Worm (Caenorhabditis elegans): Measurements from ENCODE around the gene W02B12.16.

The W02B12.16 gene

DNA sequence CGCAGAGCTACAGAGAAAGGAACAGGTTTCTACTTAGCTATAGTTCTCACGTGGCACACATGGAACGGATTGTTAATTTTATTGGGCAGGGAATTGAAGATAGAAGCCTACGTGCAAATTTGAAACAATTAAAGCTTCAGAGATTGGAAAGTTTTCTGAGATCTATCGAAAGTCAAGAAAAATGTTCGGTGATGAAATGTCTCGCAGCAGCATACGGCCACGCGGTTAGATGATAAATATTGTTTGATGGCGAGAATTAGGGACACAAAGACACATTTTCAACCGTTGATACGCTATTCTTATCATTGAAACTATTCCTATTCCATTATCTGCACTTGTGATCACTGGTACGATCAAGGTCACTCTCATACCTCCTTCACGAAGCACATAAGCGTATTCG lies 3.8 kb downstream of the W02B12.16 start:
- no peak for TF ChIP-seq med-1 (GFP tag; optimal IDR thresholded peaks at IDR 0.05; ENCODE audit: insufficient read depth)
- no peak for TF ChIP-seq tab-1 (GFP tag; IDR thresholded peaks at IDR 0.05)
- no peak for TF ChIP-seq ztf-29 (GFP tag; IDR thresholded peaks at IDR 0.05)
- TF ChIP-seq ztf-23 (GFP tag; IDR thresholded peaks at IDR 0.05): no peak
- no peak for TF ChIP-seq klf-2 (GFP tag; conservative IDR thresholded peaks at IDR 0.05)
- no peak for TF ChIP-seq ref-1 (GFP tag; conservative IDR thresholded peaks at IDR 0.05)
- TF ChIP-seq cog-1 (tag; optimal IDR thresholded peaks at IDR 0.05): no peak
- no peak for TF ChIP-seq T22C8.4 (GFP tag; IDR thresholded peaks at IDR 0.05)
- TF ChIP-seq flt-1 (GFP tag; IDR thresholded peaks at IDR 0.05): no peak

DNA sequence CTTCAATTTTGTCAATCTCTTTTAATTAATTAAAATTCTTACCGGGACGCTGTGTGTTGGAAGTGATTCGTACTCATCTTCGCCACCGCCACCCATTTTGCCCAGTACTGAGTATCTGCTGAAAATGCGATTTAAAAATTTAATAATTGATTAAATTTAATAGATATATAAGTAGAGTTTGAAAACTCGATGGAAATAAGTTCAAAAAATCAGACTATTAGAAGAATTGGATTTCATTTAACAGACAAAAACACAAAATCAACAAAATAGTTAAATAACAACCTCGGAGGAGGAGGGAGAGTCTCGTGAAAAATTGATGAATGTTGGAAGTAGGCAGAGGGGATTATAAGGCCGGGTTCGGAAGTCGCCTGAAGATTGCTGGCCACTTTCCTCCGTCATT lies 4.4 kb downstream of the W02B12.16 start, which contains the start of gene mfn-1:
mfn-1 (minus strand) TSS at position 101 of the 400 bp plus-strand sequence.
- no peak for TF ChIP-seq ztf-29 (GFP tag; IDR thresholded peaks at IDR 0.05)
- TF ChIP-seq flt-1 (GFP tag; IDR thresholded peaks at IDR 0.05): no peak
- TF ChIP-seq ref-1 (GFP tag; conservative IDR thresholded peaks at IDR 0.05): no peak
- no peak for TF ChIP-seq med-1 (GFP tag; optimal IDR thresholded peaks at IDR 0.05; ENCODE audit: insufficient read depth)
- TF ChIP-seq cog-1 (tag; optimal IDR thresholded peaks at IDR 0.05): no peak
- TF ChIP-seq klf-2 (GFP tag; conservative IDR thresholded peaks at IDR 0.05): no peak
- TF ChIP-seq T22C8.4 (GFP tag; IDR thresholded peaks at IDR 0.05): no peak
- no peak for TF ChIP-seq tab-1 (GFP tag; IDR thresholded peaks at IDR 0.05)
- TF ChIP-seq ztf-23 (GFP tag; IDR thresholded peaks at IDR 0.05): no peak

DNA sequence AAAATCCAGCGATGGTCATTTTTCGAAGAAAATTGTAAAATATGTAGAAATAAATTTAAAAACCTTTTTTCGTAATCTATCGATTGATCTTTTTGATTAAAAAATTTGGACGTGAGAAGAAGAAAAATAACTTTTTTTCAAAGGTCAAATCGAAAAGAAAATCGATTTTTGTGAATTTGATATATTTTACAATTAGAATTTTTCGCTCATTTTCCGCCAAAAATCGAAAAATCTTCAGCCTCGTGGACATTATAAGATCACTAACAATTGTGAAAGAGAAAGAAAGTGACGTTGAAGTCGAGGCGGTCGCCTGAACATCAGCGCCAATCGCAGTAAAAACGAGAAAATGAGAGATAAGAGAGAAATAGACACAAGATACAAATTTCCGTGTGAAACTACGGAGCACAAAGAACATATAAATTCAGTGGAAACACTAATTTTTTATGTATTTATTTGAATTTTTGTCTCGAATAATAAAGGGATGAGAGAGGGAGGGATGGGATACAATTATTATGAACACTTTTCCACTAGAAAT lies 6.7 kb downstream of the W02B12.16 start, which contains the start of gene cisd-1:
cisd-1 (minus strand) TSS at position 51 of the 535 bp plus-strand sequence.
- TF ChIP-seq cog-1 (tag; optimal IDR thresholded peaks at IDR 0.05): no peak
- TF ChIP-seq tab-1 (GFP tag; IDR thresholded peaks at IDR 0.05): no peak
- no peak for TF ChIP-seq ref-1 (GFP tag; conservative IDR thresholded peaks at IDR 0.05)
- no peak for TF ChIP-seq T22C8.4 (GFP tag; IDR thresholded peaks at IDR 0.05)
- no peak for TF ChIP-seq flt-1 (GFP tag; IDR thresholded peaks at IDR 0.05)
- TF ChIP-seq klf-2 (GFP tag; conservative IDR thresholded peaks at IDR 0.05): no peak
- TF ChIP-seq ztf-29 (GFP tag; IDR thresholded peaks at IDR 0.05): no peak
- TF ChIP-seq ztf-23 (GFP tag; IDR thresholded peaks at IDR 0.05): no peak
- no peak for TF ChIP-seq med-1 (GFP tag; optimal IDR thresholded peaks at IDR 0.05; ENCODE audit: insufficient read depth)

DNA sequence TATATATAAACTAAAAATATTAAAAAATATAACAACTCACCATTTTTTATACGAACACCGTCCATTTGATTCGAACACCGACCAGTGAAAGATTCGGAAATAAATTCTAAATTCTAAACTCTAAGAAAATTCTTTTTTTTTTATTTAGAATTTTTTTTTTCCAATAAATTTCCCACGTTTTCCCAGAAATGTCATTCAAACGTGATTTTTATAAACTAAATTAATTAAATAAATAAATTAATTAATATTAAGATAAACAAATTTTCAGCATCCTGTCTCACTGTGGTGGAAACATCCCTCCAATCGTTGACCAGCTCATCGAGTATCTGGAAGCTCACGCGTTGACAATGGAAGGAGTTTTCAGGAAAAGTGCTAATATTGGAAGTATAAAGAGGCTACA lies 8.8 kb downstream of the W02B12.16 start, which contains the start of gene klp-17:
klp-17 (minus strand) TSS at position 101 of the 400 bp plus-strand sequence.
- TF ChIP-seq ref-1 (GFP tag; conservative IDR thresholded peaks at IDR 0.05): no peak
- no peak for TF ChIP-seq tab-1 (GFP tag; IDR thresholded peaks at IDR 0.05)
- no peak for TF ChIP-seq med-1 (GFP tag; optimal IDR thresholded peaks at IDR 0.05; ENCODE audit: insufficient read depth)
- TF ChIP-seq cog-1 (tag; optimal IDR thresholded peaks at IDR 0.05): no peak
- TF ChIP-seq klf-2 (GFP tag; conservative IDR thresholded peaks at IDR 0.05): no peak
- no peak for TF ChIP-seq ztf-23 (GFP tag; IDR thresholded peaks at IDR 0.05)
- TF ChIP-seq ztf-29 (GFP tag; IDR thresholded peaks at IDR 0.05): no peak
- TF ChIP-seq flt-1 (GFP tag; IDR thresholded peaks at IDR 0.05): no peak
- TF ChIP-seq T22C8.4 (GFP tag; IDR thresholded peaks at IDR 0.05): no peak

DNA sequence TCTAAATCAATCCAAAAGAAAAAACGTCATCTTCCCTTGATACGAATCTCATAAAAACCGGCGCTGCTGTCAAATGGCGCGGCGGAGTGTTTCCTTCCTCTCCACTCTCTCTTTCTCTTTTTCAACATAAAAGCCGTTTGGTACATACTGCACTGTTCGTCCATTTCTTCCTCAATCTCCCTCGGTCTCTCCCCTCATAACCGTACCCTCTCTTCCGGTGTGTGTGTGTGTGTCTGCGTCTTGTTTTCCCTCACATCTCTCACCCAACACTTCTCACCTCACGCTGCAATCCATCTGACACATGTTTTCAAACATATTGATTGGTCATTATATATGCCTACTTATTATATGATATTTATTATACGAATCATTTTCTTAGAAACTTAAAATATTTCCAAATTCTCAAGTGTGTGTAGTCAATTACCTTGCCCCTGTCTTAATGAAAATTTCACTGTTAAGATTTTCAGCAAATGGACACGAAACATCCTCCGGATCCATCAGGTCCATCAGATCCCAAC lies 11.8 kb downstream of the W02B12.16 start, which contains the start of the genes aars-1 and rga-1:
aars-1 (minus strand) TSS at position 71 of the 518 bp plus-strand sequence.
rga-1 (plus strand) TSS at position 468 of the 518 bp plus-strand sequence.
- TF ChIP-seq flt-1 (GFP tag; IDR thresholded peaks at IDR 0.05): no peak
- no peak for TF ChIP-seq T22C8.4 (GFP tag; IDR thresholded peaks at IDR 0.05)
- TF ChIP-seq ztf-29 (GFP tag; IDR thresholded peaks at IDR 0.05): 0 out of 2 replicates have a peak, but pooled peaks have one; percentile 11
- no peak for TF ChIP-seq ztf-23 (GFP tag; IDR thresholded peaks at IDR 0.05)
- TF ChIP-seq ref-1 (GFP tag; conservative IDR thresholded peaks at IDR 0.05): no peak
- TF ChIP-seq med-1 (GFP tag; optimal IDR thresholded peaks at IDR 0.05; ENCODE audit: insufficient read depth): no peak
- no peak for TF ChIP-seq tab-1 (GFP tag; IDR thresholded peaks at IDR 0.05)
- no peak for TF ChIP-seq cog-1 (tag; optimal IDR thresholded peaks at IDR 0.05)
- no peak for TF ChIP-seq klf-2 (GFP tag; conservative IDR thresholded peaks at IDR 0.05)

DNA sequence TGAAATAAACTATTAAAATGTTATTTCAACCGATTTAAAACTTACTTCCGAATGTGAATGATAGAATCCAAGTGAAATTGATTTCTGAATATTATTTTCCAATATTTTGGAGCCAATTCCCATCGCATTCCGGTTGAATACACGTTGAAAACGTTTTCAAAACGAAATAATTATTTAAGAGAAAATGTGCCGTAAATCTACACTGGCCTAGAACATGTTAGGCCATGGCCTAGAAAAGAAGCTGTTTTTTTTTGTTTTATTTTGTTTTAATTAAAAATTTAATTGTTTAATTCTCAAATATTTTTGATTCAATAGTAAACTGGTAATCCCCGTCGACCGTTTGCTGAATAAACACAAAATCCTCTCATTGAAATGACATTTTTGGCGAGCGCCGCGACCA lies 12.4 kb downstream of the W02B12.16 start:
- TF ChIP-seq med-1 (GFP tag; optimal IDR thresholded peaks at IDR 0.05; ENCODE audit: insufficient read depth) (no peak), klf-2 (GFP tag; conservative IDR thresholded peaks at IDR 0.05) (no peak), tab-1 (GFP tag; IDR thresholded peaks at IDR 0.05) (no peak), ref-1 (GFP tag; conservative IDR thresholded peaks at IDR 0.05) (no peak), ztf-23 (GFP tag; IDR thresholded peaks at IDR 0.05) (no peak), ztf-29 (GFP tag; IDR thresholded peaks at IDR 0.05) (no peak), cog-1 (tag; optimal IDR thresholded peaks at IDR 0.05) (no peak), flt-1 (GFP tag; IDR thresholded peaks at IDR 0.05) (no peak), T22C8.4 (GFP tag; IDR thresholded peaks at IDR 0.05) (no peak)

DNA sequence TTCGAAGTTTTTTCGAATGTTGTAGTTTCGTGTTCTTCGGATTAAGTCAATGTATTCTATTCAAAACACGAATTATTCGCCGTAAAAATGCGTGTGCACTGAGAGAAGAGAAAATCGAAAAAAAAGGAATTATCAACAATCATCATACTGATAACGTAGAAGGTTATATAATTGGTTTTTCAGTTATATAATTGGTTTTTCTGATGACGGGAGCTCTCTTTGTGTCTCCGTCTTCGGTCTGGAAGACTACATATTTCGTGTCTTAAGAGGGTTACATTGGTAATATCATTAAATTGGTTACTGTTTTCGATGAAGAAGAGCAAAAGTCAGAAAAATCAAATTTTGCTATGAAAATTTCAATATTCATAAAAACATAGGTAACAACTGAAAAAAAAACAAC lies 16.4 kb downstream of the W02B12.16 start:
- no peak for TF ChIP-seq tab-1 (GFP tag; IDR thresholded peaks at IDR 0.05)
- no peak for TF ChIP-seq ztf-29 (GFP tag; IDR thresholded peaks at IDR 0.05)
- no peak for TF ChIP-seq cog-1 (tag; optimal IDR thresholded peaks at IDR 0.05)
- TF ChIP-seq T22C8.4 (GFP tag; IDR thresholded peaks at IDR 0.05): no peak
- no peak for TF ChIP-seq flt-1 (GFP tag; IDR thresholded peaks at IDR 0.05)
- no peak for TF ChIP-seq med-1 (GFP tag; optimal IDR thresholded peaks at IDR 0.05; ENCODE audit: insufficient read depth)
- no peak for TF ChIP-seq ref-1 (GFP tag; conservative IDR thresholded peaks at IDR 0.05)
- TF ChIP-seq klf-2 (GFP tag; conservative IDR thresholded peaks at IDR 0.05): no peak
- TF ChIP-seq ztf-23 (GFP tag; IDR thresholded peaks at IDR 0.05): no peak

DNA sequence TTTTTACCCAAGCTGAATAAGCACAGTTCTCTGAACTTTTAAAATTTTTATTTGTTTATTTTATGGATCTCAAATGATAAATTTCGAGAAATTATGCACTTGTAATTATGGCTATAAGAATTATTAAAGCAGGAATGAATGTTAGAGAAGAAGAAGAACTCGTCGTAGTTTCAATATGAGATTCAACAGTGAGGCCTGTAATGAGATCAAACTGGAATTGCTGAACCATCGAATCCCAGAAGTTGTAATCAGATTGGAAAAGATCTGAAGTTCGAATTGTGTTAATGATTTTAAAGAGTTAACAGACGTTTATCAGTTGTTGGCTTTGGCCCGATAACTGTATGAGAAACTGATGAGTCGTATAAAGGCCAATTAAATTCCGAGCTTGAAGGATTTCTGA lies 20.6 kb downstream of the W02B12.16 start:
- TF ChIP-seq ztf-23 (GFP tag; IDR thresholded peaks at IDR 0.05) (no peak), tab-1 (GFP tag; IDR thresholded peaks at IDR 0.05) (no peak), T22C8.4 (GFP tag; IDR thresholded peaks at IDR 0.05) (no peak), med-1 (GFP tag; optimal IDR thresholded peaks at IDR 0.05; ENCODE audit: insufficient read depth) (no peak), ref-1 (GFP tag; conservative IDR thresholded peaks at IDR 0.05) (no peak), klf-2 (GFP tag; conservative IDR thresholded peaks at IDR 0.05) (no peak), flt-1 (GFP tag; IDR thresholded peaks at IDR 0.05) (no peak), ztf-29 (GFP tag; IDR thresholded peaks at IDR 0.05) (no peak), cog-1 (tag; optimal IDR thresholded peaks at IDR 0.05) (no peak)

DNA sequence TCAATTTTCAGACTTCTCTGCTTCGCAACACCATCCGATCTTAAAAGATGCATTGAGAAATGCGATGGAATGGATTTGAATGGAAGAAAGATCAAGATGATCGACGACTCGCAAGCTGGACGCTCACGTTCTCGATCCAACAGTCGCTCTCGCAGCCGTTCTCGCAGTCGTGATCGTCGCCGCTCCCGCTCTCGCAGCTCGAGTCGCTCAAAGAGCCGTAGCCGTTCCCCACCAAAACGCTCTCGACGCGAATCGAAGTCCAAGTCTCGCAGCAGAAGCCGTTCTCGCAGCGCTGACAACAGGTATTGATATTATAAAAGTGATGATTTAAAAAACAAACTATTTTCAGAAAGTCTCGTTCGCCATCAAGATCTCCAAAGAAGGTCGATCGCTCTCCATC lies 21.2 kb downstream of the W02B12.16 start:
- TF ChIP-seq flt-1 (GFP tag; IDR thresholded peaks at IDR 0.05) (0 out of 2 replicates have a peak, but pooled peaks have one; percentile 44), tab-1 (GFP tag; IDR thresholded peaks at IDR 0.05) (no peak), T22C8.4 (GFP tag; IDR thresholded peaks at IDR 0.05) (no peak)
